Worm (Caenorhabditis elegans) whole organism, L4 larva: ENCODE results near the gene C46A5.6.

Experiments used
- daf-12 ChIP-seq: fragments of 150-350 bp; optimal IDR thresholded peaks from 2 replicates; lab custom pipeline; 2014; ENCODE audit warnings: missing biosample characterization, missing genetic modification reagents, missing genetic modification characterization
- lin-13 ChIP-seq: fragments of 150-350 bp; optimal IDR thresholded peaks from 2 replicates; lab custom pipeline; 2014; ENCODE audit warnings: missing biosample characterization, missing genetic modification reagents, missing genetic modification characterization
- lin-39 ChIP-seq: fragments of 150-350 bp; optimal IDR thresholded peaks from 2 replicates; lab custom pipeline; 2014; ENCODE audit warnings: missing biosample characterization, missing genetic modification reagents, missing genetic modification characterization
- nhr-10 ChIP-seq: fragments of 150-350 bp; optimal IDR thresholded peaks from 2 replicates; lab custom pipeline; 2014; ENCODE audit warnings: missing biosample characterization, missing genetic modification characterization
- nhr-11 ChIP-seq: fragments of 150-350 bp; optimal IDR thresholded peaks from 2 replicates; lab custom pipeline; 2014; ENCODE audit warnings: missing biosample characterization, missing genetic modification characterization
- nhr-237 ChIP-seq: sonication (generic microtip); optimal IDR thresholded peaks from 2 replicates; lab custom pipeline; 2017; ENCODE audit warnings: missing biosample characterization, missing genetic modification characterization
- zip-11 ChIP-seq: fragments of 200-800 bp; sonication (Bioruptor generic); IDR thresholded peaks from 2 replicates; pipeline ENCODE4 v1.3.6; 2022; ENCODE audit warnings: missing genetic modification characterization, missing compliant biosample characterization

ce11 chrIV:7753108-7753507 lies 10.5 kb downstream of the C46A5.6 start, which contains the start of gene col-14:
- TF ChIP-seq nhr-10 (tag; lab: Kevin White, UChicago) = no peak
- TF ChIP-seq zip-11 (GFP tag; lab: Robert Waterston, UW) = no peak
- no peak for TF ChIP-seq lin-39 (tag; lab: Kevin White, UChicago)
- TF ChIP-seq nhr-237 (tag; lab: Kevin White, UChicago) = no peak
- no peak for TF ChIP-seq lin-13 (GFP tag; lab: Kevin White, UChicago)
- no peak for TF ChIP-seq nhr-11 (tag; lab: Kevin White, UChicago)
- TF ChIP-seq daf-12 = no peak
